Worm (Caenorhabditis elegans) whole organism, L1 larva: ENCODE measurements around the gene Y49A10A.2.
A peak's percentile ranks its signal among the peaks of the same experiment; 100 is the strongest.

Experiments
- C34B4.2 ChIP-seq: sonication (generic microtip); optimal IDR thresholded peaks from 2 replicates; lab custom pipeline; 2017; ENCODE audit warnings: mild to moderate bottlenecking, missing genetic modification characterization, missing compliant biosample characterization
- aha-1 ChIP-seq: fragments of 150-350 bp; optimal IDR thresholded peaks from 2 replicates; lab custom pipeline; 2014; ENCODE audit warnings: missing biosample characterization, missing genetic modification characterization
- alr-1 ChIP-seq: fragments of 200-800 bp; sonication (Bioruptor generic); optimal IDR thresholded peaks from 2 replicates; lab custom pipeline; 2018; ENCODE audit warnings: borderline replicate concordance, mild to moderate bottlenecking, missing genetic modification characterization, missing compliant biosample characterization
- aly-2 ChIP-seq: fragments of 150-350 bp; optimal IDR thresholded peaks from 2 replicates; lab custom pipeline; 2014; ENCODE audit warnings: missing biosample characterization, missing genetic modification characterization
- ama-1 ChIP-seq: fragments of 150-350 bp; optimal IDR thresholded peaks from 2 replicates; lab custom pipeline; 2014
- ceh-63 ChIP-seq: fragments of 200-800 bp; sonication (Bioruptor generic); optimal IDR thresholded peaks from 2 replicates; lab custom pipeline; 2018; ENCODE audit warnings: mild to moderate bottlenecking, missing genetic modification characterization, missing compliant biosample characterization
- ceh-88 ChIP-seq: fragments of 200-800 bp; sonication (Bioruptor generic); IDR thresholded peaks from 2 replicates; pipeline ENCODE4 v1.3.6; 2022; ENCODE audit warnings: missing genetic modification characterization, missing compliant biosample characterization
- ceh-90 ChIP-seq: sonication (generic microtip); optimal IDR thresholded peaks from 2 replicates; lab custom pipeline; 2016; ENCODE audit warnings: missing genetic modification characterization, missing compliant biosample characterization
- efl-1 ChIP-seq, 4 experiments: fragments of 150-350 bp; optimal IDR thresholded peaks in 3 of 4; peaks in 1 of 4; 1 replicate in 1 of 4; 2 replicates in 3 of 4; lab custom pipeline; 2014; ENCODE audit warnings: missing biosample characterization in 2 of 4, missing genetic modification characterization in 2 of 4, missing genetic modification reagents in 2 of 4
- fkh-4 ChIP-seq: sonication (generic microtip); optimal IDR thresholded peaks from 2 replicates; lab custom pipeline; 2016; ENCODE audit warnings: missing compliant biosample characterization, missing genetic modification characterization, borderline replicate concordance
- fos-1 ChIP-seq: fragments of 150-350 bp; optimal IDR thresholded peaks from 2 replicates; lab custom pipeline; 2014; ENCODE audit warnings: missing biosample characterization, missing genetic modification characterization
- hlh-17 ChIP-seq: fragments of 200-800 bp; sonication (Bioruptor generic); optimal IDR thresholded peaks from 2 replicates; lab custom pipeline; 2018; ENCODE audit warnings: missing genetic modification characterization, mild to moderate bottlenecking, missing compliant biosample characterization, moderate library complexity, borderline replicate concordance
- hlh-4 ChIP-seq: sonication (generic microtip); optimal IDR thresholded peaks from 2 replicates; lab custom pipeline; 2016; ENCODE audit warnings: mild to moderate bottlenecking, missing genetic modification characterization, missing compliant biosample characterization
- irx-1 ChIP-seq: sonication (generic microtip); optimal IDR thresholded peaks from 2 replicates; lab custom pipeline; 2016; ENCODE audit warnings: missing genetic modification characterization, missing compliant biosample characterization
- jun-1 ChIP-seq: fragments of 150-350 bp; optimal IDR thresholded peaks from 2 replicates; lab custom pipeline; 2014; ENCODE audit warnings: missing biosample characterization, missing genetic modification reagents, missing genetic modification characterization
- lin-35 ChIP-seq, 2 experiments: fragments of 150-350 bp; optimal IDR thresholded peaks; 2 replicates each; lab custom pipeline; 2014; ENCODE audit warnings: missing biosample characterization in 2 of 2, missing genetic modification characterization in 2 of 2, missing genetic modification reagents in 2 of 2
- lin-39 ChIP-seq: fragments of 150-350 bp; optimal IDR thresholded peaks from 2 replicates; lab custom pipeline; 2014; ENCODE audit warnings: missing biosample characterization, missing genetic modification reagents, missing genetic modification characterization
- lir-3 ChIP-seq: sonication (generic microtip); optimal IDR thresholded peaks from 2 replicates; lab custom pipeline; 2016; ENCODE audit warnings: mild to moderate bottlenecking, missing genetic modification characterization, moderate library complexity, missing compliant biosample characterization; ENCODE audit not compliant: poor library complexity
- mdl-1 ChIP-seq, 2 experiments: fragments of 150-350 bp; optimal IDR thresholded peaks; 2 replicates each; lab custom pipeline; 2014 to 2017; ENCODE audit warnings: missing biosample characterization in 2 of 2, missing genetic modification characterization in 2 of 2, inconsistent platforms in 1 of 2
- mep-1 ChIP-seq: fragments of 150-350 bp; optimal IDR thresholded peaks from 2 replicates; lab custom pipeline; 2014; ENCODE audit warnings: missing biosample characterization, missing genetic modification characterization
- nhr-11 ChIP-seq: fragments of 150-350 bp; optimal IDR thresholded peaks from 2 replicates; lab custom pipeline; 2014; ENCODE audit warnings: missing biosample characterization, missing genetic modification characterization
- nhr-47 ChIP-seq: sonication (generic microtip); optimal IDR thresholded peaks from 2 replicates; lab custom pipeline; 2016; ENCODE audit warnings: mild to moderate bottlenecking, missing genetic modification characterization, moderate library complexity, missing compliant biosample characterization
- nhr-76 ChIP-seq: sonication (generic microtip); optimal IDR thresholded peaks from 2 replicates; lab custom pipeline; 2017; ENCODE audit warnings: missing biosample characterization, missing genetic modification characterization
- nhr-77 ChIP-seq: fragments of 150-350 bp; optimal IDR thresholded peaks from 2 replicates; lab custom pipeline; 2014; ENCODE audit warnings: missing biosample characterization, missing genetic modification characterization
- nhr-85 ChIP-seq: sonication (generic microtip); peaks from one replicate; lab custom pipeline; 2016; ENCODE audit warnings: missing genetic modification characterization, inconsistent platforms, missing compliant biosample characterization
- nhr-90 ChIP-seq: sonication (generic microtip); optimal IDR thresholded peaks from 2 replicates; lab custom pipeline; 2016; ENCODE audit warnings: mild to moderate bottlenecking, missing genetic modification characterization, missing compliant biosample characterization; ENCODE audit not compliant: poor library complexity
- pax-3 ChIP-seq: fragments of 200-800 bp; sonication (Bioruptor generic); optimal IDR thresholded peaks from 2 replicates; lab custom pipeline; 2018; ENCODE audit warnings: mild to moderate bottlenecking, missing genetic modification characterization, moderate library complexity, missing compliant biosample characterization
- pqm-1 ChIP-seq: sonication (generic microtip); optimal IDR thresholded peaks from 3 replicates; lab custom pipeline; 2017; ENCODE audit warnings: missing biosample characterization, missing genetic modification characterization
- rnt-1 ChIP-seq: sonication (generic microtip); optimal IDR thresholded peaks from 2 replicates; lab custom pipeline; 2016; ENCODE audit warnings: mild to moderate bottlenecking, missing genetic modification characterization, moderate library complexity, missing compliant biosample characterization
- skn-1 ChIP-seq: fragments of 150-350 bp; optimal IDR thresholded peaks from 2 replicates; lab custom pipeline; 2014; ENCODE audit warnings: missing biosample characterization, missing genetic modification characterization
- sox-4 ChIP-seq: sonication (generic microtip); optimal IDR thresholded peaks from 2 replicates; lab custom pipeline; 2016; ENCODE audit warnings: missing genetic modification characterization, missing compliant biosample characterization
- sptf-1 ChIP-seq: fragments of 150-350 bp; optimal IDR thresholded peaks from 2 replicates; lab custom pipeline; 2014; ENCODE audit warnings: missing biosample characterization, missing genetic modification characterization
- sup-37 ChIP-seq: fragments of 200-800 bp; sonication (Bioruptor generic); optimal IDR thresholded peaks from 2 replicates; lab custom pipeline; 2018; ENCODE audit warnings: mild to moderate bottlenecking, missing genetic modification characterization, missing compliant biosample characterization
- unc-30 ChIP-seq: sonication (generic microtip); optimal IDR thresholded peaks from 2 replicates; lab custom pipeline; 2017; ENCODE audit warnings: missing biosample characterization, missing genetic modification characterization
- unc-62 ChIP-seq: fragments of 150-350 bp; optimal IDR thresholded peaks from 2 replicates; lab custom pipeline; 2014; ENCODE audit warnings: missing biosample characterization, missing genetic modification reagents, missing genetic modification characterization
- unc-86 ChIP-seq: sonication (generic microtip); optimal IDR thresholded peaks from 2 replicates; lab custom pipeline; 2016; ENCODE audit warnings: missing genetic modification characterization, missing compliant biosample characterization
- unc-98 ChIP-seq: fragments of 200-800 bp; sonication (Bioruptor generic); IDR thresholded peaks from 2 replicates; pipeline ENCODE4 v1.3.6; 2022; ENCODE audit warnings: missing genetic modification characterization, missing compliant biosample characterization
- vab-15 ChIP-seq: sonication (generic microtip); optimal IDR thresholded peaks from 2 replicates; lab custom pipeline; 2017; ENCODE audit warnings: missing genotype, mild to moderate bottlenecking, missing genetic modification characterization, missing compliant biosample characterization
- xbp-1 ChIP-seq: sonication (generic microtip); optimal IDR thresholded peaks from 2 replicates; lab custom pipeline; 2016; ENCODE audit warnings: missing genetic modification characterization, missing compliant biosample characterization
- ztf-11 ChIP-seq, 2 experiments: sonication (generic microtip); optimal IDR thresholded peaks; 2 replicates each; lab custom pipeline; 2016 to 2017; ENCODE audit warnings: missing genetic modification characterization in 2 of 2, missing biosample characterization in 1 of 2, missing compliant biosample characterization in 1 of 2
- ztf-4 ChIP-seq: fragments of 150-350 bp; optimal IDR thresholded peaks from 2 replicates; lab custom pipeline; 2014; ENCODE audit warnings: missing biosample characterization, missing genetic modification characterization

Gene Y49A10A.2

ce11 chrX:10377663-10378062 is 5.2 kb upstream of the Y49A10A.2 start (continued):
- TF ChIP-seq aly-2 (peak; percentile 50), rnt-1 (tag; lab: Kevin White, UChicago) (peak; percentile 94), irx-1 (tag; lab: Kevin White, UChicago) (peak; percentile 90), efl-1 (optimal IDR thresholded peaks at IDR 0.05; lab: Kevin White, UChicago) (peak; percentile 78 to 79), efl-1 (GFP tag; optimal IDR thresholded peaks at IDR 0.05 in 1 of 2; lab: Kevin White, UChicago) (peak; percentile 59 to 97), nhr-90 (tag; lab: Kevin White, UChicago) (peak; percentile 92), skn-1 (tag; lab: Kevin White, UChicago) (peak; percentile 92), lin-39 (tag; lab: Kevin White, UChicago) (peak; percentile 77), sox-4 (peak; percentile 84), nhr-77 (peak; percentile 83), C34B4.2 (tag; lab: Kevin White, UChicago) (no peak), mdl-1 (tag; optimal IDR thresholded peaks at IDR 0.05; lab: Kevin White, UChicago) (peak; percentile 59 to 97), ama-1 (lab: Kevin White, UChicago) (peak; percentile 77), fkh-4 (tag; lab: Kevin White, UChicago) (no peak), fos-1 (tag; lab: Kevin White, UChicago) (peak; percentile 87), jun-1 (peak; percentile 89), unc-98 (GFP tag; lab: Robert Waterston, UW) (no peak), lir-3 (peak; percentile 61), ceh-90 (tag; lab: Kevin White, UChicago) (no peak), alr-1 (no peak), vab-15 (tag; lab: Kevin White, UChicago) (no peak), unc-62 (no peak), sup-37 (peak; percentile 78), ceh-88 (GFP tag; lab: Robert Waterston, UW) (peak; percentile 73; the same call in 1 of the 2 replicates), aha-1 (tag; lab: Kevin White, UChicago) (peak; percentile 36), nhr-76 (tag; lab: Kevin White, UChicago) (no peak), nhr-47 (tag; lab: Kevin White, UChicago) (peak; percentile 95), ztf-11 (tag; optimal IDR thresholded peaks at IDR 0.05; lab: Kevin White, UChicago) (peak in 1 of 2 experiments; percentile 80), nhr-11 (tag; lab: Kevin White, UChicago) (peak; percentile 76), hlh-17 (GFP tag; lab: Kevin White, UChicago) (no peak), unc-30 (tag; lab: Kevin White, UChicago) (no peak), ceh-63 (no peak), ztf-4 (tag; lab: Kevin White, UChicago) (peak; percentile 88), pqm-1 (tag; lab: Kevin White, UChicago) (no peak), nhr-85 (peak; percentile 96), lin-35 (GFP tag; optimal IDR thresholded peaks at IDR 0.05; lab: Kevin White, UChicago) (peak; percentile 75 to 88), pax-3 (tag; lab: Kevin White, UChicago) (peak; percentile 63), mep-1 (tag; lab: Kevin White, UChicago) (peak; percentile 97), sptf-1 (tag; lab: Kevin White, UChicago) (no peak)

DNA sequence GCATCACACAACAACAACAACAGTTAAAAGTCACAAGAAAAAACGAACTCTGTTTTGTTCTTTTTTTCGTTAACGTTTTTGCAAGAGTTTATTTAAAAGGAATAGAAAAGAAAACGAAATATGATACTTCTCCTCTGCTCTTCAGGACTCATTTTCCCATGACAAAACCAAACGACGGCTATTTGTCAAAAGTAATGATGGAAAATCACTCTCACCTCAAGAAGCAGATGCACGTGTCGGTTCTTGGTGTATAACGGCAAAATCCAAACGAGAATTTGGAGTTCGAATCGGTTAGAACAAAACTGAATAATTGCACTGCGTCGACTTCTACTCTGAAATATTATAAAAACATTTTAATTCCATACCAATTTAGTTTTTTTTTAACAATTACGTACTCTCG is 4.5 kb upstream of the Y49A10A.2 start:
- no peak for TF ChIP-seq unc-86 (tag; lab: Kevin White, UChicago)
- no peak for TF ChIP-seq hlh-4
- no peak for TF ChIP-seq nhr-76 (tag; lab: Kevin White, UChicago)
- TF ChIP-seq pax-3 (tag; lab: Kevin White, UChicago): no peak

- TF ChIP-seq efl-1 (optimal IDR thresholded peaks at IDR 0.05; lab: Kevin White, UChicago) (no peak), efl-1 (GFP tag; optimal IDR thresholded peaks at IDR 0.05 in 1 of 2; lab: Kevin White, UChicago) (peak in 1 of 2 experiments; percentile 85), xbp-1 (no peak)
Measured at ce11 chrX:10373581-10373980, 1.1 kb upstream of the Y49A10A.2 start.
